Worm (Caenorhabditis elegans) whole organism, L1 larva: Measurements from ENCODE around the gene srx-128.
A peak's percentile ranks its signal among the peaks of the same experiment; 100 is the strongest.

Source experiments
- C34B4.2 ChIP-seq: sonication (generic microtip); optimal IDR thresholded peaks from 2 replicates; lab custom pipeline; 2017; ENCODE audit warnings: mild to moderate bottlenecking, missing genetic modification characterization, missing compliant biosample characterization
- F16B12.6 ChIP-seq: fragments of 150-350 bp; optimal IDR thresholded peaks from 2 replicates; lab custom pipeline; 2014; ENCODE audit warnings: missing biosample characterization, missing genetic modification characterization
- aha-1 ChIP-seq: fragments of 150-350 bp; optimal IDR thresholded peaks from 2 replicates; lab custom pipeline; 2014; ENCODE audit warnings: missing biosample characterization, missing genetic modification characterization
- alr-1 ChIP-seq: fragments of 200-800 bp; sonication (Bioruptor generic); optimal IDR thresholded peaks from 2 replicates; lab custom pipeline; 2018; ENCODE audit warnings: borderline replicate concordance, mild to moderate bottlenecking, missing genetic modification characterization, missing compliant biosample characterization
- aly-2 ChIP-seq: fragments of 150-350 bp; optimal IDR thresholded peaks from 2 replicates; lab custom pipeline; 2014; ENCODE audit warnings: missing biosample characterization, missing genetic modification characterization
- ama-1 ChIP-seq: fragments of 150-350 bp; optimal IDR thresholded peaks from 2 replicates; lab custom pipeline; 2014
- blmp-1 ChIP-seq: fragments of 150-350 bp; optimal IDR thresholded peaks from 2 replicates; lab custom pipeline; 2014; ENCODE audit warnings: missing biosample characterization, missing genetic modification characterization
- ceh-8 ChIP-seq: fragments of 200-800 bp; sonication (Bioruptor generic); optimal IDR thresholded peaks from 2 replicates; lab custom pipeline; 2018; ENCODE audit warnings: mild to moderate bottlenecking, missing genetic modification characterization, moderate library complexity, missing compliant biosample characterization
- ceh-82 ChIP-seq, 3 experiments: fragments of 150-350 bp in 1 of 3; sonication (generic microtip) in 2 of 3; optimal IDR thresholded peaks; 2 replicates each; lab custom pipeline; 2014 to 2017; ENCODE audit warnings: missing biosample characterization in 3 of 3, missing genetic modification characterization in 3 of 3
- dpl-1 ChIP-seq, 3 experiments: fragments of 150-350 bp in 2 of 3; sonication (generic microtip) in 1 of 3; optimal IDR thresholded peaks; 2 replicates each; lab custom pipeline; 2014 to 2017; ENCODE audit warnings: missing biosample characterization in 3 of 3, missing genetic modification characterization in 3 of 3, missing genetic modification reagents in 3 of 3
- dsc-1 ChIP-seq: sonication (generic microtip); optimal IDR thresholded peaks from 2 replicates; lab custom pipeline; 2016; ENCODE audit warnings: mild to moderate bottlenecking, missing genetic modification characterization, missing compliant biosample characterization
- efl-1 ChIP-seq, 4 experiments: fragments of 150-350 bp; optimal IDR thresholded peaks in 3 of 4; peaks in 1 of 4; 1 replicate in 1 of 4; 2 replicates in 3 of 4; lab custom pipeline; 2014; ENCODE audit warnings: missing biosample characterization in 2 of 4, missing genetic modification characterization in 2 of 4, missing genetic modification reagents in 2 of 4
- ets-5 ChIP-seq: fragments of 200-800 bp; sonication (Bioruptor generic); IDR thresholded peaks from 2 replicates; pipeline ENCODE4 v1.3.6; 2022; ENCODE audit warnings: missing genetic modification characterization, missing compliant biosample characterization
- fkh-10 ChIP-seq: sonication (generic microtip); optimal IDR thresholded peaks from 2 replicates; lab custom pipeline; 2017; ENCODE audit warnings: missing biosample characterization, missing genetic modification reagents, missing genetic modification characterization
- fkh-8 ChIP-seq: sonication (generic microtip); optimal IDR thresholded peaks from 2 replicates; lab custom pipeline; 2016; ENCODE audit warnings: mild to moderate bottlenecking, missing genetic modification characterization, missing compliant biosample characterization
- grh-1 ChIP-seq: fragments of 200-800 bp; sonication (Bioruptor generic); IDR thresholded peaks from 2 replicates; pipeline ENCODE4 v1.3.6; 2022; ENCODE audit warnings: missing genetic modification reagents, missing genetic modification characterization, missing compliant biosample characterization
- hlh-17 ChIP-seq: fragments of 200-800 bp; sonication (Bioruptor generic); optimal IDR thresholded peaks from 2 replicates; lab custom pipeline; 2018; ENCODE audit warnings: missing genetic modification characterization, mild to moderate bottlenecking, missing compliant biosample characterization, moderate library complexity, borderline replicate concordance
- hlh-4 ChIP-seq: sonication (generic microtip); optimal IDR thresholded peaks from 2 replicates; lab custom pipeline; 2016; ENCODE audit warnings: mild to moderate bottlenecking, missing genetic modification characterization, missing compliant biosample characterization
- irx-1 ChIP-seq: sonication (generic microtip); optimal IDR thresholded peaks from 2 replicates; lab custom pipeline; 2016; ENCODE audit warnings: missing genetic modification characterization, missing compliant biosample characterization
- isw-1 ChIP-seq: fragments of 200-800 bp; sonication (Bioruptor generic); IDR thresholded peaks from 2 replicates; pipeline ENCODE4 v1.3.6; 2022; ENCODE audit warnings: missing genetic modification characterization, missing compliant biosample characterization
- jun-1 ChIP-seq: fragments of 150-350 bp; optimal IDR thresholded peaks from 2 replicates; lab custom pipeline; 2014; ENCODE audit warnings: missing biosample characterization, missing genetic modification reagents, missing genetic modification characterization
- lin-13 ChIP-seq: fragments of 150-350 bp; optimal IDR thresholded peaks from 2 replicates; lab custom pipeline; 2014; ENCODE audit warnings: missing biosample characterization, missing genetic modification reagents, missing genetic modification characterization
- lin-14 ChIP-seq: fragments of 200-800 bp; sonication (Bioruptor generic); optimal IDR thresholded peaks from 2 replicates; lab custom pipeline; 2018; ENCODE audit warnings: mild to moderate bottlenecking, missing genetic modification characterization, moderate library complexity, missing compliant biosample characterization
- lin-15B ChIP-seq: fragments of 150-350 bp; sonication (generic microtip); optimal IDR thresholded peaks from 3 replicates; lab custom pipeline; 2014; ENCODE audit warnings: missing biosample characterization, missing genetic modification characterization
- lin-39 ChIP-seq: fragments of 150-350 bp; optimal IDR thresholded peaks from 2 replicates; lab custom pipeline; 2014; ENCODE audit warnings: missing biosample characterization, missing genetic modification reagents, missing genetic modification characterization
- lir-3 ChIP-seq: sonication (generic microtip); optimal IDR thresholded peaks from 2 replicates; lab custom pipeline; 2016; ENCODE audit warnings: mild to moderate bottlenecking, missing genetic modification characterization, moderate library complexity, missing compliant biosample characterization; ENCODE audit not compliant: poor library complexity
- lsy-2 ChIP-seq, 2 experiments: fragments of 150-350 bp; optimal IDR thresholded peaks; 2 replicates each; lab custom pipeline; 2014; ENCODE audit warnings: missing biosample characterization in 2 of 2, missing genetic modification characterization in 2 of 2
- mdl-1 ChIP-seq, 2 experiments: fragments of 150-350 bp; optimal IDR thresholded peaks; 2 replicates each; lab custom pipeline; 2014 to 2017; ENCODE audit warnings: missing biosample characterization in 2 of 2, missing genetic modification characterization in 2 of 2, inconsistent platforms in 1 of 2
- nhr-12 ChIP-seq: sonication (generic microtip); optimal IDR thresholded peaks from 2 replicates; lab custom pipeline; 2017; ENCODE audit warnings: missing biosample characterization, missing genetic modification characterization
- nhr-20 ChIP-seq: sonication (generic microtip); optimal IDR thresholded peaks from 2 replicates; lab custom pipeline; 2016; ENCODE audit warnings: mild to moderate bottlenecking, missing genetic modification characterization, missing compliant biosample characterization
- nhr-71 ChIP-seq: sonication (generic microtip); optimal IDR thresholded peaks from 2 replicates; lab custom pipeline; 2016; ENCODE audit warnings: mild to moderate bottlenecking, missing genetic modification characterization, moderate library complexity, missing compliant biosample characterization
- nhr-90 ChIP-seq: sonication (generic microtip); optimal IDR thresholded peaks from 2 replicates; lab custom pipeline; 2016; ENCODE audit warnings: mild to moderate bottlenecking, missing genetic modification characterization, missing compliant biosample characterization; ENCODE audit not compliant: poor library complexity
- rnt-1 ChIP-seq: sonication (generic microtip); optimal IDR thresholded peaks from 2 replicates; lab custom pipeline; 2016; ENCODE audit warnings: mild to moderate bottlenecking, missing genetic modification characterization, moderate library complexity, missing compliant biosample characterization
- skn-1 ChIP-seq: fragments of 150-350 bp; optimal IDR thresholded peaks from 2 replicates; lab custom pipeline; 2014; ENCODE audit warnings: missing biosample characterization, missing genetic modification characterization
- snpc-4 ChIP-seq: fragments of 150-350 bp; optimal IDR thresholded peaks from 2 replicates; lab custom pipeline; 2014; ENCODE audit warnings: missing biosample characterization, missing genetic modification characterization
- snu-23 ChIP-seq: sonication (generic microtip); optimal IDR thresholded peaks from 2 replicates; lab custom pipeline; 2016; ENCODE audit warnings: missing genetic modification characterization, missing compliant biosample characterization
- sox-4 ChIP-seq: sonication (generic microtip); optimal IDR thresholded peaks from 2 replicates; lab custom pipeline; 2016; ENCODE audit warnings: missing genetic modification characterization, missing compliant biosample characterization
- sptf-1 ChIP-seq: fragments of 150-350 bp; optimal IDR thresholded peaks from 2 replicates; lab custom pipeline; 2014; ENCODE audit warnings: missing biosample characterization, missing genetic modification characterization
- sup-37 ChIP-seq: fragments of 200-800 bp; sonication (Bioruptor generic); optimal IDR thresholded peaks from 2 replicates; lab custom pipeline; 2018; ENCODE audit warnings: mild to moderate bottlenecking, missing genetic modification characterization, missing compliant biosample characterization
- tbx-2 ChIP-seq: sonication (generic microtip); optimal IDR thresholded peaks from 2 replicates; lab custom pipeline; 2016; ENCODE audit warnings: missing genetic modification characterization, missing compliant biosample characterization
- unc-130 ChIP-seq: fragments of 150-350 bp; optimal IDR thresholded peaks from 2 replicates; lab custom pipeline; 2017; ENCODE audit warnings: missing biosample characterization, missing genetic modification characterization, inconsistent platforms
- unc-98 ChIP-seq: fragments of 200-800 bp; sonication (Bioruptor generic); IDR thresholded peaks from 2 replicates; pipeline ENCODE4 v1.3.6; 2022; ENCODE audit warnings: missing genetic modification characterization, missing compliant biosample characterization
- vab-15 ChIP-seq: sonication (generic microtip); optimal IDR thresholded peaks from 2 replicates; lab custom pipeline; 2017; ENCODE audit warnings: missing genotype, mild to moderate bottlenecking, missing genetic modification characterization, missing compliant biosample characterization
- xbp-1 ChIP-seq: sonication (generic microtip); optimal IDR thresholded peaks from 2 replicates; lab custom pipeline; 2016; ENCODE audit warnings: missing genetic modification characterization, missing compliant biosample characterization
- zag-1 ChIP-seq: fragments of 150-350 bp; optimal IDR thresholded peaks from 2 replicates; lab custom pipeline; 2014; ENCODE audit warnings: missing biosample characterization, missing genetic modification characterization
- zip-4 ChIP-seq: fragments of 200-800 bp; sonication (Bioruptor generic); optimal IDR thresholded peaks from 2 replicates; lab custom pipeline; 2018; ENCODE audit warnings: mild to moderate bottlenecking, missing genetic modification characterization, moderate library complexity, missing compliant biosample characterization
- ztf-11 ChIP-seq, 2 experiments: sonication (generic microtip); optimal IDR thresholded peaks; 2 replicates each; lab custom pipeline; 2016 to 2017; ENCODE audit warnings: missing genetic modification characterization in 2 of 2, missing biosample characterization in 1 of 2, missing compliant biosample characterization in 1 of 2

srx-128 gene

DNA sequence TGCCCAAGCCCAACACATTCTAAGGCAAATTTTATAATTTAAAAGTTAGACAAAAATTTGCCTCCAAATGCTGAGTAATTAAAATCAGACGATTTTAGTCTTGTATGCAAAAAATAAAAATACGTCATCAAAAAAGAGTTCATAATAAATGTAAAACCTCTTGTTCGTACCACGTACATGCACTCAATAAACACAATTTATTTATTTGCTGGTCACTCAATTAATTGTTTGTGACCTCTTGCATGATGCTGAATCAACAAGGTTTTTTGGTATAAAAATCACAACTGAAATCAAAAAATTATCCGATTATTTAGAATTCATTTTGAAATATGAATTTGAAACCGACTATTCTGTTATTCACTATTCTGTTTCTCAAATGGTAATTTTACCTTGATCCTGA lies 12.9 kb downstream of the srx-128 start, which contains the start of gene hpx-2:
Gene hpx-2, plus strand, starts transcription at position 301 of the 400 bp plus-strand sequence.
- TF ChIP-seq lir-3 (no peak), hlh-4 (tag; lab: Kevin White, UChicago) (no peak), mdl-1 (tag; optimal IDR thresholded peaks at IDR 0.05; lab: Kevin White, UChicago) (no peak), nhr-90 (tag; lab: Kevin White, UChicago) (no peak), tbx-2 (tag; lab: Kevin White, UChicago) (no peak), alr-1 (tag; lab: Kevin White, UChicago) (no peak), rnt-1 (tag; lab: Kevin White, UChicago) (no peak), ceh-8 (GFP tag; lab: Kevin White, UChicago) (no peak), zag-1 (tag; lab: Kevin White, UChicago) (no peak), grh-1 (no peak), ceh-82 (tag; optimal IDR thresholded peaks at IDR 0.05; lab: Kevin White, UChicago) (no peak), sox-4 (tag; lab: Kevin White, UChicago) (no peak), dpl-1 (GFP tag; optimal IDR thresholded peaks at IDR 0.05; lab: Kevin White, UChicago) (no peak), unc-98 (GFP tag; lab: Robert Waterston, UW) (no peak), aly-2 (no peak), ets-5 (GFP tag; lab: Robert Waterston, UW) (no peak), C34B4.2 (tag; lab: Kevin White, UChicago) (no peak), blmp-1 (tag; lab: Kevin White, UChicago) (no peak)

- TF ChIP-seq lin-15B (no peak), isw-1 (GFP tag; lab: Robert Waterston, UW) (no peak), sptf-1 (tag; lab: Kevin White, UChicago) (no peak), nhr-20 (peak; percentile 9)
Observed at ce11 chrV:13854306-13854705, 17.0 kb downstream of the srx-128 start, which contains the start of gene ttr-21. TSS of gene ttr-21 (minus strand) at chrV:13854405.

DNA sequence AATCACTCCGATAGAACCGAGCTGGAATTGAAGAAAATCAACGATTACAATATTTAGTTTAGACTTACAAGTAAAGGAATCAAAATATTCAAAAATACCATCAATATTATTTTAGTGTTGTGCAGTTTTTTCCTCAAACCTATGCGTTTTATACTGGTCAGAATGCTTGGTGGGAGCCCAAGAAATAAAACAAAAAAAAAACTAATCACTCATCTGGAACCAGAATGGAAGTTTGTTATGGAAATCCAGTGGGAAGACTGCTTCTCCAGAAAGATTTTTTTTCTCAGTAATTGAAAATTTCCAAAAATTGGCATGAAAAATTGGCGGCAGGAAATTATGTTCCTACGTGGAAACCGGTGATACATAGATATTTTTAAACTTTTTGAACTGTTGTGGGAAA lies 19.1 kb downstream of the srx-128 start, which contains the start of gene srx-134:
Gene srx-134, minus strand, starts transcription at position 101 of the 400 bp plus-strand sequence.
- TF ChIP-seq nhr-90 (tag; lab: Kevin White, UChicago) = no peak
- TF ChIP-seq unc-98 (GFP tag; lab: Robert Waterston, UW) = no peak
- no peak for TF ChIP-seq ceh-8 (GFP tag; lab: Kevin White, UChicago)
- no peak for TF ChIP-seq sox-4 (tag; lab: Kevin White, UChicago)
- no peak for TF ChIP-seq ama-1 (lab: Kevin White, UChicago)
- no peak for TF ChIP-seq ztf-11 (tag; optimal IDR thresholded peaks at IDR 0.05; lab: Kevin White, UChicago)
- TF ChIP-seq snpc-4 = no peak
- TF ChIP-seq hlh-17 (GFP tag; lab: Kevin White, UChicago) = no peak
- TF ChIP-seq lin-15B = no peak
- no peak for TF ChIP-seq nhr-71
- no peak for TF ChIP-seq lin-39
- no peak for TF ChIP-seq vab-15 (tag; lab: Kevin White, UChicago)
- TF ChIP-seq irx-1 (tag; lab: Kevin White, UChicago) = no peak
- no peak for TF ChIP-seq fkh-10 (GFP tag; lab: Kevin White, UChicago)
- no peak for TF ChIP-seq unc-130 (tag; lab: Kevin White, UChicago)
- no peak for TF ChIP-seq lin-14
- TF ChIP-seq F16B12.6 = no peak
- no peak for TF ChIP-seq lsy-2 (tag; optimal IDR thresholded peaks at IDR 0.05; lab: Kevin White, UChicago)
- TF ChIP-seq fkh-8 (tag; lab: Kevin White, UChicago) = no peak
- no peak for TF ChIP-seq sup-37

ce11 chrV:13857132-13857531 lies 19.9 kb downstream of the srx-128 start, which contains the start of gene srx-136:
TSS of gene srx-136 (plus strand) at chrV:13857432.
- TF ChIP-seq rnt-1 (tag; lab: Kevin White, UChicago) (no peak), snu-23 (no peak), aha-1 (tag; lab: Kevin White, UChicago) (no peak), C34B4.2 (tag; lab: Kevin White, UChicago) (no peak), jun-1 (no peak), lin-13 (no peak), zip-4 (GFP tag; lab: Kevin White, UChicago) (no peak), lin-39 (no peak), nhr-12 (tag; lab: Kevin White, UChicago) (no peak), sox-4 (tag; lab: Kevin White, UChicago) (no peak), tbx-2 (tag; lab: Kevin White, UChicago) (no peak), sptf-1 (tag; lab: Kevin White, UChicago) (no peak), dsc-1 (tag; lab: Kevin White, UChicago) (no peak), xbp-1 (no peak), hlh-17 (GFP tag; lab: Kevin White, UChicago) (no peak), skn-1 (tag; lab: Kevin White, UChicago) (no peak), efl-1 (optimal IDR thresholded peaks at IDR 0.05; lab: Kevin White, UChicago) (no peak), efl-1 (GFP tag; optimal IDR thresholded peaks at IDR 0.05 in 1 of 2; lab: Kevin White, UChicago) (no peak)
- TF ChIP-seq, all 84 proteins: peak for 0
